Worm (Caenorhabditis elegans) whole organism, L1 larva: ENCODE measurements around the gene F35C11.7.

Source experiments
- blmp-1 ChIP-seq: fragments of 150-350 bp; optimal IDR thresholded peaks from 2 replicates; lab custom pipeline; 2014; ENCODE audit warnings: missing biosample characterization, missing genetic modification characterization
- ceh-8 ChIP-seq: fragments of 200-800 bp; sonication (Bioruptor generic); optimal IDR thresholded peaks from 2 replicates; lab custom pipeline; 2018; ENCODE audit warnings: mild to moderate bottlenecking, missing genetic modification characterization, moderate library complexity, missing compliant biosample characterization
- ceh-82 ChIP-seq, 3 experiments: fragments of 150-350 bp in 1 of 3; sonication (generic microtip) in 2 of 3; optimal IDR thresholded peaks; 2 replicates each; lab custom pipeline; 2014 to 2017; ENCODE audit warnings: missing biosample characterization in 3 of 3, missing genetic modification characterization in 3 of 3
- ceh-88 ChIP-seq: fragments of 200-800 bp; sonication (Bioruptor generic); IDR thresholded peaks from 2 replicates; pipeline ENCODE4 v1.3.6; 2022; ENCODE audit warnings: missing genetic modification characterization, missing compliant biosample characterization
- ces-1 ChIP-seq: fragments of 150-350 bp; optimal IDR thresholded peaks from 2 replicates; lab custom pipeline; 2014; ENCODE audit warnings: missing biosample characterization, missing genetic modification reagents, missing genetic modification characterization
- dpl-1 ChIP-seq, 3 experiments: fragments of 150-350 bp in 2 of 3; sonication (generic microtip) in 1 of 3; optimal IDR thresholded peaks; 2 replicates each; lab custom pipeline; 2014 to 2017; ENCODE audit warnings: missing biosample characterization in 3 of 3, missing genetic modification characterization in 3 of 3, missing genetic modification reagents in 3 of 3
- elt-3 ChIP-seq, 6 experiments: fragments of 150-350 bp in 1 of 6; sonication (generic microtip); optimal IDR thresholded peaks; 2 replicates each; lab custom pipeline; 2017 to 2018; ENCODE audit warnings: missing biosample characterization in 6 of 6, missing genetic modification characterization in 6 of 6, inconsistent platforms in 1 of 6
- grh-1 ChIP-seq: fragments of 200-800 bp; sonication (Bioruptor generic); IDR thresholded peaks from 2 replicates; pipeline ENCODE4 v1.3.6; 2022; ENCODE audit warnings: missing genetic modification reagents, missing genetic modification characterization, missing compliant biosample characterization
- hlh-4 ChIP-seq: sonication (generic microtip); optimal IDR thresholded peaks from 2 replicates; lab custom pipeline; 2016; ENCODE audit warnings: mild to moderate bottlenecking, missing genetic modification characterization, missing compliant biosample characterization
- isw-1 ChIP-seq: fragments of 200-800 bp; sonication (Bioruptor generic); IDR thresholded peaks from 2 replicates; pipeline ENCODE4 v1.3.6; 2022; ENCODE audit warnings: missing genetic modification characterization, missing compliant biosample characterization
- jun-1 ChIP-seq: fragments of 150-350 bp; optimal IDR thresholded peaks from 2 replicates; lab custom pipeline; 2014; ENCODE audit warnings: missing biosample characterization, missing genetic modification reagents, missing genetic modification characterization
- lin-13 ChIP-seq: fragments of 150-350 bp; optimal IDR thresholded peaks from 2 replicates; lab custom pipeline; 2014; ENCODE audit warnings: missing biosample characterization, missing genetic modification reagents, missing genetic modification characterization
- lin-14 ChIP-seq: fragments of 200-800 bp; sonication (Bioruptor generic); optimal IDR thresholded peaks from 2 replicates; lab custom pipeline; 2018; ENCODE audit warnings: mild to moderate bottlenecking, missing genetic modification characterization, moderate library complexity, missing compliant biosample characterization
- lin-15B ChIP-seq: fragments of 150-350 bp; sonication (generic microtip); optimal IDR thresholded peaks from 3 replicates; lab custom pipeline; 2014; ENCODE audit warnings: missing biosample characterization, missing genetic modification characterization
- lin-35 ChIP-seq, 2 experiments: fragments of 150-350 bp; optimal IDR thresholded peaks; 2 replicates each; lab custom pipeline; 2014; ENCODE audit warnings: missing biosample characterization in 2 of 2, missing genetic modification characterization in 2 of 2, missing genetic modification reagents in 2 of 2
- lin-39 ChIP-seq: fragments of 150-350 bp; optimal IDR thresholded peaks from 2 replicates; lab custom pipeline; 2014; ENCODE audit warnings: missing biosample characterization, missing genetic modification reagents, missing genetic modification characterization
- lsy-2 ChIP-seq, 2 experiments: fragments of 150-350 bp; optimal IDR thresholded peaks; 2 replicates each; lab custom pipeline; 2014; ENCODE audit warnings: missing biosample characterization in 2 of 2, missing genetic modification characterization in 2 of 2
- mdl-1 ChIP-seq, 2 experiments: fragments of 150-350 bp; optimal IDR thresholded peaks; 2 replicates each; lab custom pipeline; 2014 to 2017; ENCODE audit warnings: missing biosample characterization in 2 of 2, missing genetic modification characterization in 2 of 2, inconsistent platforms in 1 of 2
- nhr-12 ChIP-seq: sonication (generic microtip); optimal IDR thresholded peaks from 2 replicates; lab custom pipeline; 2017; ENCODE audit warnings: missing biosample characterization, missing genetic modification characterization
- nhr-20 ChIP-seq: sonication (generic microtip); optimal IDR thresholded peaks from 2 replicates; lab custom pipeline; 2016; ENCODE audit warnings: mild to moderate bottlenecking, missing genetic modification characterization, missing compliant biosample characterization
- nhr-76 ChIP-seq: sonication (generic microtip); optimal IDR thresholded peaks from 2 replicates; lab custom pipeline; 2017; ENCODE audit warnings: missing biosample characterization, missing genetic modification characterization
- nhr-85 ChIP-seq: sonication (generic microtip); peaks from one replicate; lab custom pipeline; 2016; ENCODE audit warnings: missing genetic modification characterization, inconsistent platforms, missing compliant biosample characterization
- pag-3 ChIP-seq: sonication (generic microtip); optimal IDR thresholded peaks from 2 replicates; lab custom pipeline; 2017; ENCODE audit warnings: missing genetic modification characterization, mild to moderate bottlenecking, missing compliant biosample characterization, antibody characterized with exemption, borderline replicate concordance; ENCODE audit not compliant: insufficient read depth
- pqm-1 ChIP-seq: sonication (generic microtip); optimal IDR thresholded peaks from 3 replicates; lab custom pipeline; 2017; ENCODE audit warnings: missing biosample characterization, missing genetic modification characterization
- rnt-1 ChIP-seq: sonication (generic microtip); optimal IDR thresholded peaks from 2 replicates; lab custom pipeline; 2016; ENCODE audit warnings: mild to moderate bottlenecking, missing genetic modification characterization, moderate library complexity, missing compliant biosample characterization
- snu-23 ChIP-seq: sonication (generic microtip); optimal IDR thresholded peaks from 2 replicates; lab custom pipeline; 2016; ENCODE audit warnings: missing genetic modification characterization, missing compliant biosample characterization
- sptf-1 ChIP-seq: fragments of 150-350 bp; optimal IDR thresholded peaks from 2 replicates; lab custom pipeline; 2014; ENCODE audit warnings: missing biosample characterization, missing genetic modification characterization
- unc-130 ChIP-seq: fragments of 150-350 bp; optimal IDR thresholded peaks from 2 replicates; lab custom pipeline; 2017; ENCODE audit warnings: missing biosample characterization, missing genetic modification characterization, inconsistent platforms
- unc-98 ChIP-seq: fragments of 200-800 bp; sonication (Bioruptor generic); IDR thresholded peaks from 2 replicates; pipeline ENCODE4 v1.3.6; 2022; ENCODE audit warnings: missing genetic modification characterization, missing compliant biosample characterization
- vab-15 ChIP-seq: sonication (generic microtip); optimal IDR thresholded peaks from 2 replicates; lab custom pipeline; 2017; ENCODE audit warnings: missing genotype, mild to moderate bottlenecking, missing genetic modification characterization, missing compliant biosample characterization
- zag-1 ChIP-seq: fragments of 150-350 bp; optimal IDR thresholded peaks from 2 replicates; lab custom pipeline; 2014; ENCODE audit warnings: missing biosample characterization, missing genetic modification characterization
- zip-4 ChIP-seq: fragments of 200-800 bp; sonication (Bioruptor generic); optimal IDR thresholded peaks from 2 replicates; lab custom pipeline; 2018; ENCODE audit warnings: mild to moderate bottlenecking, missing genetic modification characterization, moderate library complexity, missing compliant biosample characterization

F35C11.7 gene

DNA sequence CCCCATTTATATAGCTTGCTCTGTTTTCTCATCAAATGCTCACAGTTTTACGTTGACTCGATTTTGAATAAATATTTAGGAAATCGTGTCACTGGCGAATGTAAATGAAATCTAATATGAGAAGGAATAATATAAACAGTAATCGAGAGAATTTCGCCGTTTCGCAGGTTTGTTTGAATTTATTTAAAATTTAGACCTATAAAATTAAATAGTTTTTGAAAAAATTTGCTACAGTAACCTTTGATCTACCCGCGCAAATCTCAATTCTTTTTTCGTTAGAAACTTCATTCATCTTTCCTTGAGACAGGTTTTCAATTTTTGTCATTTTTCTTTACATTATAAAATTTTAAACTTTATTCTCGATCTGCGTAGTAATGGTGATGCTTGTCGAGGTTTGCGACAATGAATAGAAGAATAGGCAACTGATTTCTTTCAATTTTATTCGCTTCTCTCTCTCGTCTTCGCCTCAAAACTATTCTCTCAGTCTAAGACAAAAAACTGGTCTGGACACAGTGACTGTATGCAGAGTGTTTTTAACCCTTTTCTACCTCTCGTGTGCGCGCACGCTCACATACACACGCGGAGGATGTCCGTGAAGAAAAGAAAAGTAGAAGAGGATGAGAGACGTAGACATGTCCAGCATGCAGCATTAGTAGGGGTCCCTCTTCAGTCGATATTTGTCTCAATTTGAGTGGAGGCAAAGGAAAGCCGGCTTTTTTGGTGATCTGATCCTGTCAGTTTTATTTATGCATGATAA is 33.6 kb upstream of the F35C11.7 start, which contains the start of gene dab-1 (continued):
- TF ChIP-seq blmp-1 (peak; percentile 91), ceh-88 (GFP tag; lab: Robert Waterston, UW) (no peak), zip-4 (GFP tag; lab: Kevin White, UChicago) (no peak), elt-3 (tag; optimal IDR thresholded peaks at IDR 0.05; lab: Kevin White, UChicago) (peak in 4 of 6 experiments; percentile 3 to 55 (median 18)), lin-39 (no peak)

DNA sequence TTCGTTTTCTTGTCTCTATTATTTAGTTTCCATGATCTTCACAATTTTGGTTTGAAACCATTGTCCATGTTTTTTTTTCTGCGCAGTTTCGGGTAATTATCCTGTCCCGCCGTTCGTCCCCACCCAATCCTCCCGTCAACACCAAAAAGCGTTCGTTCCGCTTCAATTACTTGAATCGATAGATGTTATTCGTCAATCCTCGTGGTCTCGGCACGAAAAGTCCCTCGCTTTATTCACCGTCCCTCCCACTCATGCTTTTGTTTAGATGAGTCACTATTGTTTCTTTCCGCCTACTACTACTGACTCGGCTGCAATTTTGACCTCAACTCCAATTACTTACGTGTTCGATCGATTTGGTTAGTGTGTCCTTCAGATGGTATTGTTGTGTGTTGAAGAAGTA is 32.7 kb upstream of the F35C11.7 start:
- TF ChIP-seq zag-1 (tag; lab: Kevin White, UChicago) (no peak), nhr-85 (peak; percentile 41), zip-4 (GFP tag; lab: Kevin White, UChicago) (no peak)

DNA sequence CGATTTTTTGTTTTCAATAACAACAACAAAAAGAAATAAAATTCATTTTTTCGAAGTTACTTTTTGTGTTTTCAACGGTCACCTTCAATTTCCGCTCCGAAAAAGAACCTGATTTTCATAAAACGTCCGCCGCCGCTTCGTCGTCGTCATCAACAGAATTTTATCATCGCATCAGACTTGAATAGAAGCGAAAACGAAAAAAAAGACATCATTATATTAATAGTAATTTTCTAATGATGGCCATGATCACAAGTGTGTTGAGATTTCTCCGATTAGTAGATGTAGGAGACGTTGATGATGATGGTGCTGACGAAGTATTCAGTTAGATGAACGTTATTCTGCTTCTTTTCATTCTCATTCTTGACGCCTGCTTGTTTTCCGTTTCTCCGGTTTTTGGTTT is 32.2 kb upstream of the F35C11.7 start:
- TF ChIP-seq ceh-8 (GFP tag; lab: Kevin White, UChicago) (peak; percentile 31), blmp-1 (peak; percentile 78), nhr-76 (tag; lab: Kevin White, UChicago) (no peak), elt-3 (tag; optimal IDR thresholded peaks at IDR 0.05; lab: Kevin White, UChicago) (peak in 1 of 6 experiments; percentile 14), vab-15 (tag; lab: Kevin White, UChicago) (no peak), mdl-1 (tag; optimal IDR thresholded peaks at IDR 0.05; lab: Kevin White, UChicago) (no peak)

DNA sequence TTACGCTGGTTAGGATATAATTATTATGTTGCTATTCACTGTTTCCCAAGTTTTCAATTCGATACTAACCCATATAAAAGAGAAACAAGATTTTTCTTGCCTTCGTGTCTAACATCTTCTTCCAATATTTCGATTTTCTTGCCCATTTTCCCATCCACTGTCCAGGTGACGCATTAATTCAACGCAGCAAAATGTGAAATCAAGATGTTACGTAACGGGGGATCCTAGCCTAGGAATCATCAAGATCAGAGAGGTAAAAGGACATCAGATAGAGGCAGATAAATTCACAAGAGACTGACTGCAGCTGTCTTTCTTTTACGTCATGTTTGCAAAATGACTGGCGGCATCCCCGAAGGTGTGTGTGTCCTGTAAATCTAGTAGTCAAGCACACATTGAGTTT is 31.5 kb upstream of the F35C11.7 start:
- peak in 1 of 6 experiments; percentile 4 for TF ChIP-seq elt-3 (tag; optimal IDR thresholded peaks at IDR 0.05; lab: Kevin White, UChicago)
- no peak for TF ChIP-seq unc-130
- TF ChIP-seq blmp-1: peak; percentile 85
- TF ChIP-seq nhr-85: peak; percentile 6
- TF ChIP-seq ces-1: no peak
- TF ChIP-seq lin-14 (GFP tag; lab: Kevin White, UChicago): peak; percentile 23

DNA sequence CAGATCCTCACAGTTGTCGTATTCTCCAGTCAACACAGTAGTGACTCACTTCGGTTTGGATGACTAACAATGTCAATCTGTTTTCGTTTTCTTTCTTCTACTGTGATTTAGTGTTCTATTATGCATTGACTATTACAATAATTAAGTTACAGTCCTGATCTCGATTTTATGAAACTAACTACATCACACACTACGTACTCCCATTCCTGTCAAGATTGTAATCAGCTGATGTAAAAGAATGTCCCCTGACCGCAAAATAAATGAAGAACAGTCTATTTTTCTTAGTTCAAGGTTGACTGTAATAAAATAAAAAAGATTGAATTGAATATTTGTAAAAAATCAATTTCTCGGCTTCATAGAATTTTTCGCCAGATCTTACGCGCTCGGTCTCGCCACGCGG is 30.8 kb upstream of the F35C11.7 start:
- TF ChIP-seq nhr-12 (tag; lab: Kevin White, UChicago): no peak
- no peak for TF ChIP-seq dpl-1 (GFP tag; optimal IDR thresholded peaks at IDR 0.05; lab: Kevin White, UChicago)
- TF ChIP-seq pag-3 (tag; lab: Kevin White, UChicago): no peak
- no peak for TF ChIP-seq unc-130
- TF ChIP-seq rnt-1: no peak
- TF ChIP-seq zag-1 (tag; lab: Kevin White, UChicago): no peak
- TF ChIP-seq lin-14 (GFP tag; lab: Kevin White, UChicago): no peak
- TF ChIP-seq sptf-1 (tag; lab: Kevin White, UChicago): no peak
- TF ChIP-seq lin-13: no peak
- peak; percentile 72 for TF ChIP-seq nhr-85
- TF ChIP-seq mdl-1 (tag; optimal IDR thresholded peaks at IDR 0.05; lab: Kevin White, UChicago): no peak
- TF ChIP-seq unc-98 (GFP tag; lab: Robert Waterston, UW): no peak
- peak in 1 of 2 experiments; percentile 24 for TF ChIP-seq lsy-2 (tag; optimal IDR thresholded peaks at IDR 0.05; lab: Kevin White, UChicago)
- TF ChIP-seq ces-1: no peak
- no peak for TF ChIP-seq ceh-82 (tag; optimal IDR thresholded peaks at IDR 0.05; lab: Kevin White, UChicago)
- TF ChIP-seq lin-15B (tag; lab: Kevin White, UChicago): no peak
- no peak for TF ChIP-seq blmp-1
- no peak for TF ChIP-seq isw-1 (GFP tag; lab: Robert Waterston, UW)
- peak; percentile 29 for TF ChIP-seq nhr-20 (tag; lab: Kevin White, UChicago)
- no peak for TF ChIP-seq pqm-1 (tag; lab: Kevin White, UChicago)
- no peak for TF ChIP-seq hlh-4 (tag; lab: Kevin White, UChicago)

DNA sequence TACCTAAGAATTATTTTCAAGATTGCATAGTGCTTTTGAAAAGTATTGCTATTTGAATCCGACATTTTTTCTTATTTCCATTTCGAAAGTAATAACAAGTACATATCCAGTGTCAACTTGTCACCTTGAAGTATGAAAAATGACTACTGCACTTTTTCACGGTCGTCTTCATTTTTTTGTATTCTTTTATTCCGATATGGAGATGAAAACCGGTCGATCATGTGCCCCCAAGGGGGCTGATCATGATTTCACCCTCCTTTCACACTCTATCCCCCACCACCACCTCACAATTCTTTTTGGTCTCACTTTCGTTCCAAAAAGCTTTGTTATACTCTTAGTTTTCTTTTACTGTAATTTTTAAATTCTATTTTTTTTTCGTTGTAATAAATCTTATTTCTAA is 30.2 kb upstream of the F35C11.7 start:
- no peak for TF ChIP-seq elt-3 (tag; optimal IDR thresholded peaks at IDR 0.05; lab: Kevin White, UChicago)
- 0 out of 2 replicates have a peak, but pooled peaks have one; percentile 16 for TF ChIP-seq grh-1
- peak; percentile 76 for TF ChIP-seq nhr-85
- TF ChIP-seq nhr-76 (tag; lab: Kevin White, UChicago): no peak
- peak; percentile 16 for TF ChIP-seq nhr-20 (tag; lab: Kevin White, UChicago)
- TF ChIP-seq snu-23: peak; percentile 6
- no peak for TF ChIP-seq jun-1 (tag; lab: Kevin White, UChicago)
- TF ChIP-seq lin-14 (GFP tag; lab: Kevin White, UChicago): peak; percentile 24
- peak in 1 of 2 experiments; percentile 24 for TF ChIP-seq lin-35 (GFP tag; optimal IDR thresholded peaks at IDR 0.05; lab: Kevin White, UChicago)
- peak; percentile 89 for TF ChIP-seq blmp-1
